Worm (Caenorhabditis elegans) whole organism, L2 larva: ENCODE results near the gene mecr-1.

Experiments used
- blmp-1 ChIP-seq: sonication (generic microtip); optimal IDR thresholded peaks from 2 replicates; lab custom pipeline; 2017; ENCODE audit warnings: missing genetic modification characterization, mild to moderate bottlenecking, missing compliant biosample characterization, antibody characterized with exemption, moderate library complexity; ENCODE audit not compliant: insufficient read depth
- gmeb-1 ChIP-seq: fragments of 150-350 bp; optimal IDR thresholded peaks from 2 replicates; lab custom pipeline; 2014; ENCODE audit warnings: missing biosample characterization, missing genetic modification characterization
- mbf-1 ChIP-seq: sonication (generic microtip); optimal IDR thresholded peaks from 2 replicates; lab custom pipeline; 2017; ENCODE audit warnings: missing biosample characterization, missing genetic modification characterization
- nhr-129 ChIP-seq: fragments of 150-350 bp; optimal IDR thresholded peaks from 2 replicates; lab custom pipeline; 2014; ENCODE audit warnings: missing biosample characterization, missing genetic modification characterization
- nhr-237 ChIP-seq: fragments of 150-350 bp; optimal IDR thresholded peaks from 2 replicates; lab custom pipeline; 2014; ENCODE audit warnings: missing biosample characterization, missing genetic modification characterization
- nhr-25 ChIP-seq: fragments of 150-350 bp; sonication (generic microtip); optimal IDR thresholded peaks from 3 replicates; lab custom pipeline; 2014; ENCODE audit warnings: missing biosample characterization, missing genetic modification characterization
- peb-1 ChIP-seq: fragments of 150-350 bp; optimal IDR thresholded peaks from 2 replicates; lab custom pipeline; 2014; ENCODE audit warnings: missing biosample characterization, missing genetic modification characterization
- snpc-4 ChIP-seq: fragments of 150-350 bp; optimal IDR thresholded peaks from 2 replicates; lab custom pipeline; 2014; ENCODE audit warnings: missing biosample characterization, missing genetic modification characterization
- unc-39 ChIP-seq: fragments of 150-350 bp; optimal IDR thresholded peaks from 2 replicates; lab custom pipeline; 2014; ENCODE audit warnings: missing biosample characterization, missing genetic modification characterization
- unc-62 ChIP-seq: fragments of 150-350 bp; optimal IDR thresholded peaks from 2 replicates; lab custom pipeline; 2014; ENCODE audit warnings: missing biosample characterization, missing genetic modification reagents, missing genetic modification characterization
- ztf-1 ChIP-seq: fragments of 200-800 bp; sonication (Bioruptor generic); conservative IDR thresholded peaks from 2 replicates; pipeline ENCODE4 v1.3.6; 2022; ENCODE audit warnings: missing genetic modification characterization, missing compliant biosample characterization

DNA sequence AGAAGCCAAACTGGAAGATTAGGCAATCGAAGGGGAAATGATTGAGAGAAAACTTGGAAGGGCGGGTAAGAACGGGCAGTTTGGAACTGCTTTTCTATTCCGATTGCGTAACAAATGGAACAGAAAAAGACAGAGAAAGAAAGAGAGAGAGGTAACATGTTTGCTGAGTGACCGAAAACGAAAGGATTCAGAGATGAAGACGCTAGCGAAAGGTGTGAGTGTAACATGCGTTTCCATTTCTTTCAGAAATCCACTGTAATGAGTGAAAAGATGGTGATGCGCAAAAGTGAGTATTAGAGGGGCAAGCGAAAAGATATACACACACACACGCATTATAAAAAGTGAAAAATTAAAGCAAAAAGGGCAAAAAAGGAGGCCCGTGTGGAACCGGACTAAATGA, 19.6 kb downstream of the mecr-1 start:
- no peak for TF ChIP-seq ztf-1
- peak; percentile 42 for TF ChIP-seq nhr-25 (tag; lab: Kevin White, UChicago)
- no peak for TF ChIP-seq unc-62 (GFP tag; lab: Kevin White, UChicago)
- TF ChIP-seq nhr-237, result no peak
- no peak for TF ChIP-seq unc-39
- no peak for TF ChIP-seq mbf-1 (tag; lab: Kevin White, UChicago)
- TF ChIP-seq blmp-1 (tag; lab: Kevin White, UChicago), result peak; percentile 93
- no peak for TF ChIP-seq peb-1
- no peak for TF ChIP-seq nhr-129 (tag; lab: Kevin White, UChicago)
- TF ChIP-seq gmeb-1 (tag; lab: Kevin White, UChicago), result no peak
- no peak for TF ChIP-seq snpc-4 (tag; lab: Kevin White, UChicago)
